Fruit fly (Drosophila melanogaster): Measurements from ENCODE around the gene Hs6st.
A peak's percentile ranks its signal among the peaks of the same experiment; 100 is the strongest.

Hs6st gene

dm6 chr3R:20008372-20009051, at the start of gene Hs6st, which contains the start of gene MED25:
Hs6st (minus strand) TSS chr3R:20008512.
MED25 (plus strand) TSS chr3R:20008947.
- TF ChIP-seq noc (tag; optimal IDR thresholded peaks at IDR 0.05) = peak; percentile 61

- no peak for TF ChIP-seq noc (tag; optimal IDR thresholded peaks at IDR 0.05)
Observed at dm6 chr3R:20057501-20057900, 49.2 kb upstream of the Hs6st start, which contains the start of gene mdlc. mdlc (plus strand) TSS chr3R:20057748.

dm6 chr3R:20055809-20056208, 47.5 kb upstream of the Hs6st start, which contains the start of gene CG17193:
CG17193 (minus strand) TSS chr3R:20056097.
- no peak for TF ChIP-seq noc (tag; optimal IDR thresholded peaks at IDR 0.05)

dm6 chr3R:20042457-20042856, 34.1 kb upstream of the Hs6st start, which contains the start of the genes CG33934 and Indy-2:
CG33934 (plus strand) TSS chr3R:20042757.
Indy-2 (plus strand) TSS chr3R:20042757.
- TF ChIP-seq noc (tag; optimal IDR thresholded peaks at IDR 0.05) = no peak

DNA sequence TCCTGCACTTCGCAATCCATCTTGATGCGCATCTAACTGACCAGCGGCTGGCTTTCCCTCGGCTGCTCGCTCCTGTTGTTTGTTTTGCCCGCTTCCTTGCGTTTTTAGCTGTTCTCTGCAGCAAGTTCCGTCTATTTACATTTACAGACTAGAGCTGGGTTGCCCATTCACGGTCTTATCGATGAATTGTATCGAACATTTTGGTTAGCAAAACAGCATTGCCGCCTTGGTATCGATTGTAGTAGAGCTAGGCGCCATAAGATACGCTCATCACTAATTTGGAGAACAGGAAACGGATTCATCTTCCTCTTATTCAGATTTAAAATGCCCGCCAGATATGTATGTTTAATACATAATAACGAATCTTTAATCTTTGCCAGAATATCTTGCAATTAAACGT, 27.6 kb upstream of the Hs6st start, which contains the start of gene Regnase-1:
TSS of gene Regnase-1 (minus strand) at position 170 of the 400 bp plus-strand sequence.
- TF ChIP-seq noc (tag; optimal IDR thresholded peaks at IDR 0.05) = peak; percentile 68

DNA sequence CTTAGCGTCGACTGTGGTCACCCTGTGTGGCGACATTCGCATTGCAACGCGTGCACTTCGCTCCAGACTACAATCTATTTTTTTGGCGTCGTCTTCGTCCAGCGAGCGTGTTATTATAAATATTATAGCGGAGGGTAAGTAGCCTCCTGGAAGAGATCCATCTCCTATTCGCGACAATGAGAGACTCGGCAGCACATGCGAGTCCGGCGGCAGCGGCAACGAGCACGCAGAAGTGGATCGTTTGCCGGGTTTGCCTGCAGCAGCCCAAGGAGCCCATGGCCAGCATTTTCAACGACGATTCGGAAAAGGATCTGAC, 23.4 kb upstream of the Hs6st start, which contains the start of gene idc:
TSS of gene idc (plus strand) at position 60 of the 316 bp plus-strand sequence.
- no peak for TF ChIP-seq noc (tag; optimal IDR thresholded peaks at IDR 0.05)

DNA sequence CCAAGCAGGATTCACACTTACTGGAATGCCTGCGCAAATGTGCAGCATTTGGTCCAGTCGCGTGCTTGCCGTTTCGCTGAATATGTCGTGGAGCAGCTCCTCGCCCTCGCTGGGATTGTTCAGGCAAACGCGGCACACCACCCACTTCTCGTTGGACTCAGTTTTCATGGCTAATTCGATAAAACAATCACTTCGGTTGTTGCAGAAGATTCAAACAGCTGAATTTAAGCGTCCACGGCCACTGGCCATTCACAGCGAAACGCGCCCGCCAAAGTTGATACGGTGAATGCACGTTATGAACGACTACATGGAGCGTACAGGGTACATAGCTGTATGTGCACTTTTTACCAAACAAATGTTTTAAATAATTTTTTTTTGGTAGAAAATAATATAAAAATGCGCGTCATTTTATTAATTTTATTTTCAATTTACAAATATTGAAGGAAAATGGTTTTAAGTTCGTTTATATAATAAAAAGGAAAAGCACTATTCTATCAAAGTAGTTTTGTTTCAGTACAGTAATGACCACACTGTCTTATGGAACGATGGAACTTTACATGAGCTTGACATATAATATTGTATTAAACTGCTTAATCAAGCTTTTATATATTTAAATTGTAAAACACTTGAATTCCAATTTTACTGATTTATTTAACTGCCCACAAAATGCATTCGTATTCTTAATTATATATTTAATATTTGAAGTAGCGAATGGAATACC, 22.9 kb upstream of the Hs6st start, which contains the start of gene trem:
TSS of gene trem (minus strand) at position 267 of the 721 bp plus-strand sequence.
- TF ChIP-seq noc (tag; optimal IDR thresholded peaks at IDR 0.05) = peak; percentile 75

dm6 chr3R:20027841-20028240, 19.5 kb upstream of the Hs6st start, which contains the start of the genes CG4424 and CG4854:
CG4424 (minus strand) TSS chr3R:20028040.
CG4854 (plus strand) TSS chr3R:20028058.
- no peak for TF ChIP-seq noc (tag; optimal IDR thresholded peaks at IDR 0.05)

- no peak for TF ChIP-seq noc (tag; optimal IDR thresholded peaks at IDR 0.05)
Observed at dm6 chr3R:20021152-20021769, 12.9 kb upstream of the Hs6st start, which contains the start of the genes PIG-L and psidin. PIG-L (minus strand) TSS chr3R:20021338. psidin (plus strand) TSS chr3R:20021704.

- no peak for TF ChIP-seq noc (tag; optimal IDR thresholded peaks at IDR 0.05)
Observed at dm6 chr3R:20013404-20013922, 5.2 kb upstream of the Hs6st start, which contains the start of the genes CG17190 and CG4836. CG17190 (minus strand) TSS chr3R:20013504. CG4836 (plus strand) TSS chr3R:20013872.

DNA sequence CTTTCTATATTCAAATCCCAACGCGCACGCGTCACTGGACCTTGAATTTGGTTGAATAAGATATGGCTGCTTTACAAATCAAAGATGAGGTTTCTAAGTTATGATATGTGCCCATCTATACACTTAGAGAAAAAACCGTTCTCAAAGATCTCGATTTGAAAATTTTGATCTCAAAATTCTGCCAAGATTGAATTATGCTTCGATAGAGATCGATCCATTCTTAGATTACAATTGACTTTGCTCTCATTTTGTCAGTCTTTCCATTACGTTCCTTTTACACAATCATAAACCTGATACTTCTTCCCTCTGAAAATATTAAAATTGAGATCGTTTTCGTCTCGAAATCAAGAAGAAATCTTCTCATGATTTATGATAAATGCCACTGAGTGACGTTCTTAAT, 4.4 kb upstream of the Hs6st start:
- TF ChIP-seq noc (tag; optimal IDR thresholded peaks at IDR 0.05) = no peak

dm6 chr3R:20010942-20011341, 2.6 kb upstream of the Hs6st start:
- no peak for TF ChIP-seq noc (tag; optimal IDR thresholded peaks at IDR 0.05)

- TF ChIP-seq noc (tag; optimal IDR thresholded peaks at IDR 0.05) = no peak
Observed at dm6 chr3R:20007399-20008285, 670 bp downstream of the Hs6st start.

dm6 chr3R:20006617-20007016, 1.7 kb downstream of the Hs6st start:
- peak; percentile 68 for TF ChIP-seq noc (tag; optimal IDR thresholded peaks at IDR 0.05)

- TF ChIP-seq noc (tag; optimal IDR thresholded peaks at IDR 0.05) = no peak
Observed at dm6 chr3R:20004697-20005096, 3.6 kb downstream of the Hs6st start.

Measured in whole organism, larva.